Worm (Caenorhabditis elegans) whole organism, L3 larva: ENCODE results near the gene bed-3.
A peak's percentile ranks its signal among the peaks of the same experiment; 100 is the strongest.

Source experiments
- R02D3.7 ChIP-seq: fragments of 150-350 bp; optimal IDR thresholded peaks from 2 replicates; lab custom pipeline; 2014; ENCODE audit warnings: missing biosample characterization, missing genetic modification characterization
- ZK546.5 ChIP-seq: sonication (generic microtip); optimal IDR thresholded peaks from 2 replicates; lab custom pipeline; 2017; ENCODE audit warnings: missing biosample characterization, missing genetic modification characterization
- aly-2 ChIP-seq: fragments of 150-350 bp; optimal IDR thresholded peaks from 2 replicates; lab custom pipeline; 2014; ENCODE audit warnings: missing biosample characterization, missing genetic modification characterization
- ama-1 ChIP-seq: fragments of 150-350 bp; optimal IDR thresholded peaks from 2 replicates; lab custom pipeline; 2018
- ceh-28 ChIP-seq: fragments of 150-350 bp; optimal IDR thresholded peaks from 2 replicates; lab custom pipeline; 2014; ENCODE audit warnings: missing biosample characterization, missing genetic modification reagents, missing genetic modification characterization
- ceh-82 ChIP-seq: fragments of 150-350 bp; optimal IDR thresholded peaks from 2 replicates; lab custom pipeline; 2014; ENCODE audit warnings: missing biosample characterization, missing genetic modification characterization
- ceh-9 ChIP-seq: sonication (generic microtip); optimal IDR thresholded peaks from 2 replicates; lab custom pipeline; 2018; ENCODE audit warnings: missing biosample characterization, missing genetic modification characterization
- daf-12 ChIP-seq: fragments of 150-350 bp; optimal IDR thresholded peaks from 2 replicates; lab custom pipeline; 2014; ENCODE audit warnings: missing biosample characterization, missing genetic modification reagents, missing genetic modification characterization
- egl-27 ChIP-seq: sonication (generic microtip); optimal IDR thresholded peaks from 4 replicates; lab custom pipeline; 2017; ENCODE audit warnings: missing biosample characterization, missing genetic modification reagents, missing genetic modification characterization
- egl-5 ChIP-seq: fragments of 150-350 bp; optimal IDR thresholded peaks from 2 replicates; lab custom pipeline; 2017; ENCODE audit warnings: missing biosample characterization, missing genetic modification reagents, missing genetic modification characterization, inconsistent platforms
- elt-1 ChIP-seq: fragments of 150-350 bp; optimal IDR thresholded peaks from 2 replicates; lab custom pipeline; 2014; ENCODE audit warnings: missing biosample characterization, missing genetic modification characterization
- elt-2 ChIP-seq: sonication (generic microtip); optimal IDR thresholded peaks from 2 replicates; lab custom pipeline; 2016; ENCODE audit warnings: missing genetic modification reagents, mild to moderate bottlenecking, missing genetic modification characterization, missing compliant biosample characterization
- elt-3 ChIP-seq, 3 experiments: fragments of 150-350 bp in 1 of 3; sonication (generic microtip) in 2 of 3; optimal IDR thresholded peaks; 2 replicates in 2 of 3; 4 replicates in 1 of 3; lab custom pipeline; 2014 to 2017; ENCODE audit warnings: missing biosample characterization in 3 of 3, missing genetic modification characterization in 3 of 3
- eor-1 ChIP-seq, 2 experiments: fragments of 150-350 bp; optimal IDR thresholded peaks; 2 replicates each; lab custom pipeline; 2014 to 2018; ENCODE audit warnings: missing biosample characterization in 2 of 2, missing genetic modification characterization in 2 of 2
- fkh-10 ChIP-seq: sonication (generic microtip); optimal IDR thresholded peaks from 2 replicates; lab custom pipeline; 2017; ENCODE audit warnings: missing biosample characterization, missing genetic modification reagents, missing genetic modification characterization
- fkh-2 ChIP-seq: fragments of 150-350 bp; optimal IDR thresholded peaks from 2 replicates; lab custom pipeline; 2014; ENCODE audit warnings: missing biosample characterization, missing genetic modification reagents, missing genetic modification characterization
- fos-1 ChIP-seq: fragments of 150-350 bp; optimal IDR thresholded peaks from 2 replicates; lab custom pipeline; 2014; ENCODE audit warnings: missing biosample characterization, missing genetic modification characterization
- hmg-11 ChIP-seq: sonication (generic microtip); optimal IDR thresholded peaks from 2 replicates; lab custom pipeline; 2016; ENCODE audit warnings: missing genetic modification characterization, missing compliant biosample characterization
- jun-1 ChIP-seq: fragments of 150-350 bp; optimal IDR thresholded peaks from 2 replicates; lab custom pipeline; 2014; ENCODE audit warnings: missing biosample characterization, missing genetic modification reagents, missing genetic modification characterization
- lin-15B ChIP-seq: fragments of 150-350 bp; optimal IDR thresholded peaks from 2 replicates; lab custom pipeline; 2014; ENCODE audit warnings: missing biosample characterization, missing genetic modification characterization
- lin-39 ChIP-seq: fragments of 150-350 bp; optimal IDR thresholded peaks from 2 replicates; lab custom pipeline; 2018; ENCODE audit warnings: missing biosample characterization, missing genetic modification reagents, missing genetic modification characterization
- lsy-12 ChIP-seq: sonication (generic microtip); optimal IDR thresholded peaks from 2 replicates; lab custom pipeline; 2016; ENCODE audit warnings: mild to moderate bottlenecking, missing genetic modification characterization, missing compliant biosample characterization
- mdl-1 ChIP-seq: fragments of 150-350 bp; optimal IDR thresholded peaks from 2 replicates; lab custom pipeline; 2014; ENCODE audit warnings: missing biosample characterization, missing genetic modification characterization
- mml-1 ChIP-seq: fragments of 150-350 bp; sonication (generic microtip); optimal IDR thresholded peaks from 3 replicates; lab custom pipeline; 2014; ENCODE audit warnings: missing biosample characterization, missing genetic modification characterization
- nfya-1 ChIP-seq: sonication (generic microtip); optimal IDR thresholded peaks from 2 replicates; lab custom pipeline; 2017; ENCODE audit warnings: missing genetic modification characterization, mild to moderate bottlenecking, missing compliant biosample characterization, antibody characterized with exemption, moderate library complexity; ENCODE audit not compliant: insufficient read depth
- nhr-11 ChIP-seq: fragments of 150-350 bp; optimal IDR thresholded peaks from 2 replicates; lab custom pipeline; 2014; ENCODE audit warnings: missing biosample characterization, missing genetic modification characterization
- nhr-12 ChIP-seq: fragments of 150-350 bp; optimal IDR thresholded peaks from 2 replicates; lab custom pipeline; 2014; ENCODE audit warnings: missing biosample characterization, missing genetic modification characterization
- nhr-23 ChIP-seq: fragments of 150-350 bp; optimal IDR thresholded peaks from 2 replicates; lab custom pipeline; 2014; ENCODE audit warnings: missing biosample characterization, missing genetic modification reagents, missing genetic modification characterization
- nhr-237 ChIP-seq: fragments of 150-350 bp; optimal IDR thresholded peaks from 2 replicates; lab custom pipeline; 2014; ENCODE audit warnings: missing biosample characterization, missing genetic modification characterization
- nhr-25 ChIP-seq: sonication (generic microtip); optimal IDR thresholded peaks from 2 replicates; lab custom pipeline; 2017; ENCODE audit warnings: missing biosample characterization, missing genetic modification characterization
- nhr-43 ChIP-seq: sonication (generic microtip); optimal IDR thresholded peaks from 2 replicates; lab custom pipeline; 2016; ENCODE audit warnings: mild to moderate bottlenecking, missing genetic modification characterization, missing compliant biosample characterization; ENCODE audit not compliant: poor library complexity, severe bottlenecking
- nhr-67 ChIP-seq: fragments of 150-350 bp; optimal IDR thresholded peaks from 2 replicates; lab custom pipeline; 2014; ENCODE audit warnings: missing biosample characterization, missing genetic modification characterization
- nhr-76 ChIP-seq: fragments of 150-350 bp; sonication (generic microtip); optimal IDR thresholded peaks from 5 replicates; lab custom pipeline; 2014; ENCODE audit warnings: missing biosample characterization, missing genetic modification characterization
- nhr-77 ChIP-seq: fragments of 150-350 bp; optimal IDR thresholded peaks from 2 replicates; lab custom pipeline; 2014; ENCODE audit warnings: missing biosample characterization, missing genetic modification characterization
- pha-4 ChIP-seq: fragments of 150-350 bp; optimal IDR thresholded peaks from 2 replicates; lab custom pipeline; 2014; ENCODE audit warnings: missing biosample characterization, missing genetic modification reagents, missing genetic modification characterization
- pqm-1 ChIP-seq: fragments of 150-350 bp; optimal IDR thresholded peaks from 2 replicates; lab custom pipeline; 2017; ENCODE audit warnings: missing biosample characterization, missing genetic modification characterization, inconsistent platforms
- sea-2 ChIP-seq: fragments of 150-350 bp; sonication (generic microtip); optimal IDR thresholded peaks from 4 replicates; lab custom pipeline; 2014; ENCODE audit warnings: missing biosample characterization, missing genetic modification reagents, missing genetic modification characterization
- skn-1 ChIP-seq: fragments of 150-350 bp; optimal IDR thresholded peaks from 2 replicates; lab custom pipeline; 2014; ENCODE audit warnings: missing biosample characterization, missing genetic modification characterization
- snpc-4 ChIP-seq: fragments of 150-350 bp; optimal IDR thresholded peaks from 2 replicates; lab custom pipeline; 2014; ENCODE audit warnings: missing biosample characterization, missing genetic modification characterization
- tbx-2 ChIP-seq: sonication (generic microtip); optimal IDR thresholded peaks from 2 replicates; lab custom pipeline; 2016; ENCODE audit warnings: mild to moderate bottlenecking, missing genetic modification characterization, missing compliant biosample characterization
- unc-39 ChIP-seq: sonication (generic microtip); optimal IDR thresholded peaks from 4 replicates; lab custom pipeline; 2017; ENCODE audit warnings: missing biosample characterization, missing genetic modification characterization
- unc-62 ChIP-seq: fragments of 150-350 bp; sonication (generic microtip); optimal IDR thresholded peaks from 4 replicates; lab custom pipeline; 2014; ENCODE audit warnings: missing biosample characterization, missing genetic modification reagents, missing genetic modification characterization
- zag-1 ChIP-seq: fragments of 150-350 bp; optimal IDR thresholded peaks from 2 replicates; lab custom pipeline; 2014; ENCODE audit warnings: missing biosample characterization, missing genetic modification characterization
- ztf-11 ChIP-seq: fragments of 150-350 bp; optimal IDR thresholded peaks from 2 replicates; lab custom pipeline; 2014; ENCODE audit warnings: missing biosample characterization, missing genetic modification characterization
- ztf-4 ChIP-seq: fragments of 150-350 bp; optimal IDR thresholded peaks from 2 replicates; lab custom pipeline; 2014; ENCODE audit warnings: missing biosample characterization, missing genetic modification characterization

Gene bed-3

DNA sequence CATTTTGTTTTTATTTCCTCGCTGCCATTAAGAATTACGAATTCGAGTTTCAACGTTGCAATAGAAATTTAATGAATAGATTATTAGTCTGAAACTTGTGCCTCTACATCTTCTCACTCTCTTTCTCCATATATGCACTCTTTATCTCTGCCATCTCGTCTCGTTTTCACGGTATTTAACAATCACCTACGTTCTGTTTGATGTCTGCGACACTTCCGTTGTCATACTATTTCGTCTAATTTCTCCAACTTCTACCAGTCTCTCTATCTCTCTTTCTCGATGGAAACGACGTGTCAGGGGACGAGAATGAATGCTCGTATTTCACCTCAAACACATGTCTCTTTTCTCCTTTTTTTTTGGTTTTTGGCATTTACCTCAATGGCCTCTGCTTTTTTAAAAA is 42.5 kb upstream of the bed-3 start:
- TF ChIP-seq snpc-4 = peak; percentile 48
- TF ChIP-seq ceh-28 (tag; lab: Kevin White, UChicago) = no peak
- no peak for TF ChIP-seq mdl-1
- TF ChIP-seq ZK546.5 (tag; lab: Kevin White, UChicago) = no peak
- no peak for TF ChIP-seq ceh-9 (tag; lab: Kevin White, UChicago)
- TF ChIP-seq nfya-1 (tag; lab: Kevin White, UChicago) = peak; percentile 67
- TF ChIP-seq skn-1 (tag; lab: Kevin White, UChicago) = no peak
- TF ChIP-seq elt-3 (tag; optimal IDR thresholded peaks at IDR 0.05; lab: Kevin White, UChicago) = no peak
- TF ChIP-seq ztf-11 (tag; lab: Kevin White, UChicago) = no peak
- no peak for TF ChIP-seq egl-5 (tag; lab: Kevin White, UChicago)
- no peak for TF ChIP-seq nhr-12 (tag; lab: Kevin White, UChicago)
- no peak for TF ChIP-seq mml-1 (tag; lab: Kevin White, UChicago)
- TF ChIP-seq fkh-2 = no peak
- TF ChIP-seq zag-1 = no peak
- TF ChIP-seq pqm-1 (tag; lab: Kevin White, UChicago) = peak; percentile 59
- peak; percentile 67 for TF ChIP-seq pha-4 (tag; lab: Kevin White, UChicago)
- no peak for TF ChIP-seq nhr-237
- no peak for TF ChIP-seq egl-27 (tag; lab: Kevin White, UChicago)
- TF ChIP-seq nhr-25 (tag; lab: Kevin White, UChicago) = peak; percentile 58
- TF ChIP-seq eor-1 (tag; optimal IDR thresholded peaks at IDR 0.05; lab: Kevin White, UChicago) = no peak
- no peak for TF ChIP-seq daf-12 (tag; lab: Kevin White, UChicago)
- TF ChIP-seq R02D3.7 (tag; lab: Kevin White, UChicago) = no peak
- TF ChIP-seq ceh-82 (tag; lab: Kevin White, UChicago) = no peak
- no peak for TF ChIP-seq lsy-12 (tag; lab: Kevin White, UChicago)
- TF ChIP-seq ama-1 = no peak
- TF ChIP-seq nhr-67 (tag; lab: Kevin White, UChicago) = no peak
- peak; percentile 44 for TF ChIP-seq hmg-11 (tag; lab: Kevin White, UChicago)
- TF ChIP-seq ztf-4 (tag; lab: Kevin White, UChicago) = peak; percentile 9
- no peak for TF ChIP-seq unc-39 (tag; lab: Kevin White, UChicago)
- TF ChIP-seq nhr-43 (tag; lab: Kevin White, UChicago) = no peak
- peak; percentile 15 for TF ChIP-seq lin-15B
- no peak for TF ChIP-seq nhr-76 (tag; lab: Kevin White, UChicago)
- peak; percentile 44 for TF ChIP-seq nhr-23 (tag; lab: Kevin White, UChicago)
- TF ChIP-seq lin-39 (tag; lab: Kevin White, UChicago) = no peak
- peak; percentile 53 for TF ChIP-seq elt-2 (tag; lab: Kevin White, UChicago)
- no peak for TF ChIP-seq nhr-11
- TF ChIP-seq elt-1 (tag; lab: Kevin White, UChicago) = peak; percentile 48
- TF ChIP-seq nhr-77 (tag; lab: Kevin White, UChicago) = no peak
- TF ChIP-seq, all 47 proteins: peak for 11

- TF ChIP-seq daf-12 (tag; lab: Kevin White, UChicago) = no peak
- no peak for TF ChIP-seq nhr-67 (tag; lab: Kevin White, UChicago)
- TF ChIP-seq nfya-1 (tag; lab: Kevin White, UChicago) = no peak
- TF ChIP-seq fkh-2 = no peak
- no peak for TF ChIP-seq aly-2
- peak; percentile 81 for TF ChIP-seq elt-2 (tag; lab: Kevin White, UChicago)
- TF ChIP-seq nhr-76 (tag; lab: Kevin White, UChicago) = peak; percentile 17
- no peak for TF ChIP-seq egl-27 (tag; lab: Kevin White, UChicago)
- TF ChIP-seq mml-1 (tag; lab: Kevin White, UChicago) = no peak
- TF ChIP-seq nhr-11 = no peak
- TF ChIP-seq ceh-82 (tag; lab: Kevin White, UChicago) = no peak
- peak; percentile 14 for TF ChIP-seq ceh-28 (tag; lab: Kevin White, UChicago)
- TF ChIP-seq unc-62 (GFP tag; lab: Kevin White, UChicago) = no peak
- no peak for TF ChIP-seq ceh-9 (tag; lab: Kevin White, UChicago)
- TF ChIP-seq ZK546.5 (tag; lab: Kevin White, UChicago) = no peak
- TF ChIP-seq lin-39 (tag; lab: Kevin White, UChicago) = no peak
- no peak for TF ChIP-seq tbx-2 (tag; lab: Kevin White, UChicago)
- TF ChIP-seq jun-1 (tag; lab: Kevin White, UChicago) = peak; percentile 70
- TF ChIP-seq nhr-25 (tag; lab: Kevin White, UChicago) = peak; percentile 47
- TF ChIP-seq R02D3.7 (tag; lab: Kevin White, UChicago) = no peak
- TF ChIP-seq unc-39 (tag; lab: Kevin White, UChicago) = no peak
- no peak for TF ChIP-seq hmg-11 (tag; lab: Kevin White, UChicago)
- no peak for TF ChIP-seq ama-1
- peak; percentile 87 for TF ChIP-seq nhr-43 (tag; lab: Kevin White, UChicago)
- TF ChIP-seq pha-4 (tag; lab: Kevin White, UChicago) = peak; percentile 53
- no peak for TF ChIP-seq sea-2 (GFP tag; lab: Kevin White, UChicago)
- no peak for TF ChIP-seq fos-1 (tag; lab: Kevin White, UChicago)
- TF ChIP-seq fkh-10 (GFP tag; lab: Kevin White, UChicago) = no peak
- TF ChIP-seq ztf-11 (tag; lab: Kevin White, UChicago) = no peak
- no peak for TF ChIP-seq lin-15B
- TF ChIP-seq nhr-23 (tag; lab: Kevin White, UChicago) = peak; percentile 58
- TF ChIP-seq pqm-1 (tag; lab: Kevin White, UChicago) = peak; percentile 50
Observed at ce11 chrIV:9875646-9876045, 40.7 kb upstream of the bed-3 start.
